Worm (Caenorhabditis elegans) whole organism, L2 larva: Measurements from ENCODE around the gene C01C4.2.

Experiments
- C34F6.9 ChIP-seq: fragments of 150-350 bp; optimal IDR thresholded peaks from 2 replicates; lab custom pipeline; 2014; ENCODE audit warnings: missing biosample characterization, missing genetic modification characterization
- F13H6.1 ChIP-seq: sonication (generic microtip); optimal IDR thresholded peaks from 2 replicates; lab custom pipeline; 2016; ENCODE audit warnings: missing genetic modification characterization, missing compliant biosample characterization
- Y55F3AM.14 ChIP-seq: fragments of 200-800 bp; sonication (Bioruptor generic); optimal IDR thresholded peaks from 2 replicates; lab custom pipeline; 2018; ENCODE audit warnings: mild to moderate bottlenecking, missing genetic modification characterization, missing compliant biosample characterization
- ZK546.5 ChIP-seq: sonication (generic microtip); optimal IDR thresholded peaks from 2 replicates; lab custom pipeline; 2017; ENCODE audit warnings: missing biosample characterization, missing genetic modification characterization
- alr-1 ChIP-seq: fragments of 150-350 bp; optimal IDR thresholded peaks from 2 replicates; lab custom pipeline; 2014; ENCODE audit warnings: missing biosample characterization, missing genetic modification characterization
- aly-2 ChIP-seq: fragments of 150-350 bp; optimal IDR thresholded peaks from 2 replicates; lab custom pipeline; 2014; ENCODE audit warnings: missing biosample characterization, missing genetic modification characterization
- blmp-1 ChIP-seq: sonication (generic microtip); optimal IDR thresholded peaks from 2 replicates; lab custom pipeline; 2017; ENCODE audit warnings: missing genetic modification characterization, mild to moderate bottlenecking, missing compliant biosample characterization, antibody characterized with exemption, moderate library complexity; ENCODE audit not compliant: insufficient read depth
- ceh-16 ChIP-seq: fragments of 150-350 bp; optimal IDR thresholded peaks from 2 replicates; lab custom pipeline; 2014; ENCODE audit warnings: missing biosample characterization, missing genetic modification characterization
- crh-2 ChIP-seq: sonication (generic microtip); optimal IDR thresholded peaks from 2 replicates; lab custom pipeline; 2017; ENCODE audit warnings: missing biosample characterization, missing genetic modification characterization
- egl-27 ChIP-seq: sonication (generic microtip); optimal IDR thresholded peaks from 3 replicates; lab custom pipeline; 2017; ENCODE audit warnings: missing biosample characterization, missing genetic modification reagents, missing genetic modification characterization
- elt-1 ChIP-seq: fragments of 150-350 bp; optimal IDR thresholded peaks from 2 replicates; lab custom pipeline; 2014; ENCODE audit warnings: missing biosample characterization, missing genetic modification characterization
- fos-1 ChIP-seq: fragments of 150-350 bp; optimal IDR thresholded peaks from 2 replicates; lab custom pipeline; 2014; ENCODE audit warnings: missing biosample characterization, missing genetic modification characterization
- gmeb-1 ChIP-seq: fragments of 150-350 bp; optimal IDR thresholded peaks from 2 replicates; lab custom pipeline; 2014; ENCODE audit warnings: missing biosample characterization, missing genetic modification characterization
- lin-11 ChIP-seq: fragments of 150-350 bp; sonication (generic microtip); optimal IDR thresholded peaks from 2 replicates; lab custom pipeline; 2014; ENCODE audit warnings: missing biosample characterization, missing genetic modification characterization, inconsistent platforms, mixed read lengths
- lin-13 ChIP-seq: fragments of 150-350 bp; optimal IDR thresholded peaks from 2 replicates; lab custom pipeline; 2014; ENCODE audit warnings: missing biosample characterization, missing genetic modification reagents, missing genetic modification characterization
- lin-39 ChIP-seq: fragments of 150-350 bp; optimal IDR thresholded peaks from 2 replicates; lab custom pipeline; 2014; ENCODE audit warnings: missing biosample characterization, missing genetic modification reagents, missing genetic modification characterization
- lsy-2 ChIP-seq, 2 experiments: fragments of 150-350 bp in 1 of 2; sonication (generic microtip) in 1 of 2; optimal IDR thresholded peaks; 2 replicates each; lab custom pipeline; 2014 to 2017; ENCODE audit warnings: missing biosample characterization in 2 of 2, missing genetic modification characterization in 2 of 2
- mab-5 ChIP-seq: fragments of 150-350 bp; optimal IDR thresholded peaks from 2 replicates; lab custom pipeline; 2014; ENCODE audit warnings: missing biosample characterization, missing genetic modification characterization
- mdl-1 ChIP-seq, 2 experiments: fragments of 150-350 bp in 1 of 2; sonication (generic microtip) in 1 of 2; optimal IDR thresholded peaks; 2 replicates each; lab custom pipeline; 2017; ENCODE audit warnings: missing biosample characterization in 2 of 2, missing genetic modification characterization in 2 of 2
- nhr-10 ChIP-seq: sonication (generic microtip); optimal IDR thresholded peaks from 2 replicates; lab custom pipeline; 2017; ENCODE audit warnings: missing biosample characterization, missing genetic modification characterization
- nhr-12 ChIP-seq: fragments of 150-350 bp; optimal IDR thresholded peaks from 2 replicates; lab custom pipeline; 2014; ENCODE audit warnings: missing biosample characterization, missing genetic modification characterization
- nhr-129 ChIP-seq: fragments of 150-350 bp; optimal IDR thresholded peaks from 2 replicates; lab custom pipeline; 2014; ENCODE audit warnings: missing biosample characterization, missing genetic modification characterization
- nhr-21 ChIP-seq: fragments of 150-350 bp; optimal IDR thresholded peaks from 2 replicates; lab custom pipeline; 2014; ENCODE audit warnings: missing biosample characterization, missing genetic modification characterization
- nhr-23 ChIP-seq: fragments of 150-350 bp; optimal IDR thresholded peaks from 2 replicates; lab custom pipeline; 2014; ENCODE audit warnings: missing biosample characterization, missing genetic modification reagents, missing genetic modification characterization
- nhr-237 ChIP-seq: fragments of 150-350 bp; optimal IDR thresholded peaks from 2 replicates; lab custom pipeline; 2014; ENCODE audit warnings: missing biosample characterization, missing genetic modification characterization
- nhr-25 ChIP-seq: fragments of 150-350 bp; sonication (generic microtip); optimal IDR thresholded peaks from 3 replicates; lab custom pipeline; 2014; ENCODE audit warnings: missing biosample characterization, missing genetic modification characterization
- nhr-77 ChIP-seq: fragments of 150-350 bp; optimal IDR thresholded peaks from 2 replicates; lab custom pipeline; 2014; ENCODE audit warnings: missing biosample characterization, missing genetic modification characterization
- peb-1 ChIP-seq: fragments of 150-350 bp; optimal IDR thresholded peaks from 2 replicates; lab custom pipeline; 2014; ENCODE audit warnings: missing biosample characterization, missing genetic modification characterization
- sem-4 ChIP-seq: fragments of 150-350 bp; optimal IDR thresholded peaks from 2 replicates; lab custom pipeline; 2014; ENCODE audit warnings: missing biosample characterization, missing genetic modification reagents, missing genetic modification characterization
- sma-9 ChIP-seq, 2 experiments: fragments of 150-350 bp in 1 of 2; sonication (generic microtip) in 1 of 2; optimal IDR thresholded peaks; 2 replicates each; lab custom pipeline; 2014 to 2016; ENCODE audit warnings: missing genetic modification characterization in 2 of 2, mild to moderate bottlenecking in 1 of 2, missing biosample characterization in 1 of 2, missing compliant biosample characterization in 1 of 2, missing genetic modification reagents in 1 of 2, moderate library complexity in 1 of 2
- snpc-4 ChIP-seq: fragments of 150-350 bp; optimal IDR thresholded peaks from 2 replicates; lab custom pipeline; 2014; ENCODE audit warnings: missing biosample characterization, missing genetic modification characterization
- zag-1 ChIP-seq: fragments of 150-350 bp; optimal IDR thresholded peaks from 2 replicates; lab custom pipeline; 2014; ENCODE audit warnings: missing biosample characterization, missing genetic modification characterization
- ztf-1 ChIP-seq: fragments of 200-800 bp; sonication (Bioruptor generic); conservative IDR thresholded peaks from 2 replicates; pipeline ENCODE4 v1.3.6; 2022; ENCODE audit warnings: missing genetic modification characterization, missing compliant biosample characterization
- ztf-11 ChIP-seq: sonication (generic microtip); optimal IDR thresholded peaks from 2 replicates; lab custom pipeline; 2017; ENCODE audit warnings: missing biosample characterization, missing genetic modification characterization
- ztf-4 ChIP-seq: fragments of 150-350 bp; optimal IDR thresholded peaks from 2 replicates; lab custom pipeline; 2014; ENCODE audit warnings: missing biosample characterization, missing genetic modification characterization

The C01C4.2 gene

ce11 chrX:3711581-3712101 is 3.3 kb upstream of the C01C4.2 start:
- no peak for TF ChIP-seq fos-1 (tag; lab: Kevin White, UChicago)
- TF ChIP-seq sma-9 (GFP tag; optimal IDR thresholded peaks at IDR 0.05; lab: Kevin White, UChicago) = peak; percentile 55
- TF ChIP-seq sma-9 (tag; optimal IDR thresholded peaks at IDR 0.05; lab: Kevin White, UChicago) = no peak
- no peak for TF ChIP-seq nhr-12
- TF ChIP-seq alr-1 = no peak
- TF ChIP-seq nhr-25 (tag; lab: Kevin White, UChicago) = no peak
- TF ChIP-seq zag-1 (tag; lab: Kevin White, UChicago) = no peak
- TF ChIP-seq ztf-11 (tag; lab: Kevin White, UChicago) = no peak
- no peak for TF ChIP-seq snpc-4 (tag; lab: Kevin White, UChicago)

ce11 chrX:3715835-3716234 is 938 bp downstream of the C01C4.2 start:
- no peak for TF ChIP-seq lin-11
- TF ChIP-seq nhr-237 (tag; lab: Kevin White, UChicago) = no peak
- no peak for TF ChIP-seq egl-27
- no peak for TF ChIP-seq nhr-10
- TF ChIP-seq nhr-21 = no peak
- no peak for TF ChIP-seq lin-13 (GFP tag; lab: Kevin White, UChicago)
- TF ChIP-seq mdl-1 (tag; optimal IDR thresholded peaks at IDR 0.05; lab: Kevin White, UChicago) = no peak
- TF ChIP-seq nhr-12 = no peak
- TF ChIP-seq nhr-77 = no peak
- TF ChIP-seq nhr-25 (tag; lab: Kevin White, UChicago) = no peak
- no peak for TF ChIP-seq crh-2 (tag; lab: Kevin White, UChicago)

- no peak for TF ChIP-seq nhr-21
- no peak for TF ChIP-seq ztf-4 (tag; lab: Kevin White, UChicago)
- TF ChIP-seq nhr-23 (tag; lab: Kevin White, UChicago) = no peak
- no peak for TF ChIP-seq sma-9 (GFP tag; optimal IDR thresholded peaks at IDR 0.05; lab: Kevin White, UChicago)
- no peak for TF ChIP-seq sma-9 (tag; optimal IDR thresholded peaks at IDR 0.05; lab: Kevin White, UChicago)
- TF ChIP-seq aly-2 (tag; lab: Kevin White, UChicago) = no peak
- no peak for TF ChIP-seq elt-1 (tag; lab: Kevin White, UChicago)
- TF ChIP-seq ZK546.5 (tag; lab: Kevin White, UChicago) = no peak
- no peak for TF ChIP-seq C34F6.9 (tag; lab: Kevin White, UChicago)
- no peak for TF ChIP-seq ceh-16 (tag; lab: Kevin White, UChicago)
- no peak for TF ChIP-seq blmp-1 (tag; lab: Kevin White, UChicago)
- no peak for TF ChIP-seq lin-11
- no peak for TF ChIP-seq fos-1 (tag; lab: Kevin White, UChicago)
- TF ChIP-seq nhr-77 = no peak
Observed at ce11 chrX:3725437-3725836, 10.5 kb downstream of the C01C4.2 start.

ce11 chrX:3727274-3727673 is 12.4 kb downstream of the C01C4.2 start, which contains the start of gene nlp-1:
Gene nlp-1, plus strand, starts transcription at chrX:3727574.
- TF ChIP-seq zag-1 (tag; lab: Kevin White, UChicago) = no peak
- no peak for TF ChIP-seq snpc-4 (tag; lab: Kevin White, UChicago)
- TF ChIP-seq lin-11 = no peak
- no peak for TF ChIP-seq Y55F3AM.14 (GFP tag; lab: Kevin White, UChicago)
- TF ChIP-seq gmeb-1 = no peak
- TF ChIP-seq fos-1 (tag; lab: Kevin White, UChicago) = no peak
- TF ChIP-seq lsy-2 (tag; optimal IDR thresholded peaks at IDR 0.05; lab: Kevin White, UChicago) = no peak
- no peak for TF ChIP-seq crh-2 (tag; lab: Kevin White, UChicago)
- TF ChIP-seq nhr-129 (tag; lab: Kevin White, UChicago) = no peak
- TF ChIP-seq F13H6.1 (tag; lab: Kevin White, UChicago) = no peak
- TF ChIP-seq mab-5 (tag; lab: Kevin White, UChicago) = no peak
- no peak for TF ChIP-seq ztf-1 (GFP tag; lab: Robert Waterston, UW)
- TF ChIP-seq blmp-1 (tag; lab: Kevin White, UChicago) = no peak
- TF ChIP-seq lin-39 (tag; lab: Kevin White, UChicago) = no peak
- TF ChIP-seq peb-1 (tag; lab: Kevin White, UChicago) = no peak

- peak; percentile 96 for TF ChIP-seq fos-1 (tag; lab: Kevin White, UChicago)
- TF ChIP-seq blmp-1 (tag; lab: Kevin White, UChicago) = no peak
- no peak for TF ChIP-seq mab-5 (tag; lab: Kevin White, UChicago)
- no peak for TF ChIP-seq Y55F3AM.14 (GFP tag; lab: Kevin White, UChicago)
- peak; percentile 85 for TF ChIP-seq sma-9 (GFP tag; optimal IDR thresholded peaks at IDR 0.05; lab: Kevin White, UChicago)
- no peak for TF ChIP-seq sma-9 (tag; optimal IDR thresholded peaks at IDR 0.05; lab: Kevin White, UChicago)
- peak; percentile 51 for TF ChIP-seq gmeb-1
- TF ChIP-seq nhr-129 (tag; lab: Kevin White, UChicago) = peak; percentile 23
- peak; percentile 47 for TF ChIP-seq F13H6.1 (tag; lab: Kevin White, UChicago)
- peak; percentile 64 for TF ChIP-seq crh-2 (tag; lab: Kevin White, UChicago)
- TF ChIP-seq nhr-237 (tag; lab: Kevin White, UChicago) = no peak
- TF ChIP-seq sem-4 = no peak
- no peak for TF ChIP-seq nhr-12
Observed at ce11 chrX:3728970-3729369, 14.1 kb downstream of the C01C4.2 start, which contains the start of gene aex-4. Gene aex-4, plus strand, starts transcription at chrX:3729281.
